Fruit fly (Drosophila melanogaster) whole organism, embryonic: Measurements from ENCODE around the gene crq.

Source experiments
- B-H1 ChIP-seq: fragments of 200-800 bp; sonication (Bioruptor generic); IDR thresholded peaks from 3 replicates; pipeline ENCODE4 v1.3.6; 2022; ENCODE audit warnings: missing biosample characterization, missing genetic modification characterization
- Bdp1 ChIP-seq: fragments of 200-800 bp; sonication (Bioruptor generic); optimal IDR thresholded peaks from 3 replicates; lab custom pipeline; 2016; ENCODE audit warnings: missing biosample characterization, missing genetic modification characterization
- CG1024 ChIP-seq: fragments of 200-800 bp; sonication (Bioruptor generic); IDR thresholded peaks from 2 replicates; pipeline ENCODE4 v1.3.6; 2022; ENCODE audit warnings: missing biosample characterization, missing genetic modification characterization
- CG12942 ChIP-seq: fragments of 200-800 bp; sonication (Bioruptor generic); optimal IDR thresholded peaks from 3 replicates; lab custom pipeline; 2016; ENCODE audit warnings: missing biosample characterization, missing genetic modification characterization
- CG15601 ChIP-seq: fragments of 200-800 bp; sonication (Bioruptor generic); optimal IDR thresholded peaks from 3 replicates; lab custom pipeline; 2019; ENCODE audit warnings: missing biosample characterization, mild to moderate bottlenecking, missing genetic modification characterization, moderate library complexity
- CG1832 ChIP-seq: fragments of 200-800 bp; sonication (Bioruptor generic); optimal IDR thresholded peaks from 2 replicates; lab custom pipeline; 2017; ENCODE audit warnings: missing biosample characterization, mild to moderate bottlenecking, missing genetic modification characterization, inconsistent platforms
- CG18619 ChIP-seq: fragments of 200-800 bp; sonication (Bioruptor generic); optimal IDR thresholded peaks from 3 replicates; lab custom pipeline; 2017; ENCODE audit warnings: missing biosample characterization, mild to moderate bottlenecking, missing genetic modification characterization
- CG2875 ChIP-seq: fragments of 200-800 bp; sonication (Bioruptor generic); optimal IDR thresholded peaks from 2 replicates; lab custom pipeline; 2017; ENCODE audit warnings: missing biosample characterization, mild to moderate bottlenecking, missing genetic modification characterization, missing genetic modification reagents
- CG32767 ChIP-seq: fragments of 200-800 bp; sonication (Bioruptor generic); IDR thresholded peaks from 2 replicates; pipeline ENCODE4 v1.3.6; 2022; ENCODE audit warnings: missing biosample characterization, missing genetic modification characterization
- CG32772 ChIP-seq: fragments of 200-800 bp; sonication (Bioruptor generic); IDR thresholded peaks from 2 replicates; pipeline ENCODE4 v1.3.6; 2022; ENCODE audit warnings: missing biosample characterization, missing genetic modification characterization
- CG34422 ChIP-seq: fragments of 200-800 bp; sonication (Bioruptor generic); IDR thresholded peaks from 3 replicates; pipeline ENCODE4 v1.3.6; 2022; ENCODE audit warnings: missing biosample characterization, missing genetic modification characterization
- CG4360 ChIP-seq: fragments of 200-800 bp; sonication (Bioruptor generic); IDR thresholded peaks from 2 replicates; pipeline ENCODE4 v1.3.6; 2022; ENCODE audit warnings: missing biosample characterization, missing genetic modification characterization
- CG43689 ChIP-seq: fragments of 200-800 bp; sonication (Bioruptor generic); IDR thresholded peaks from 2 replicates; pipeline ENCODE4 v1.3.6; 2022; ENCODE audit warnings: missing biosample characterization, missing genetic modification characterization
- CG7839 ChIP-seq: fragments of 200-800 bp; sonication (Bioruptor generic); optimal IDR thresholded peaks from 3 replicates; lab custom pipeline; 2018; ENCODE audit warnings: missing biosample characterization, mild to moderate bottlenecking, missing genetic modification characterization, moderate library complexity
- CG8924 ChIP-seq: fragments of 200-800 bp; optimal IDR thresholded peaks from 3 replicates; lab custom pipeline; 2019; ENCODE audit warnings: missing biosample characterization, mild to moderate bottlenecking, missing genetic modification characterization, moderate library complexity
- CG8944 ChIP-seq: fragments of 200-800 bp; sonication (Bioruptor generic); optimal IDR thresholded peaks from 3 replicates; lab custom pipeline; 2016; ENCODE audit warnings: missing biosample characterization, missing genetic modification characterization
- CG9437 ChIP-seq: fragments of 200-800 bp; sonication (Bioruptor generic); optimal IDR thresholded peaks from 2 replicates; lab custom pipeline; 2018; ENCODE audit warnings: missing biosample characterization, mild to moderate bottlenecking, missing genetic modification characterization
- CG9609 ChIP-seq: fragments of 200-800 bp; sonication (Bioruptor generic); optimal IDR thresholded peaks from 3 replicates; lab custom pipeline; 2016; ENCODE audit warnings: missing biosample characterization, missing genetic modification characterization
- CG9817 ChIP-seq: fragments of 200-800 bp; sonication (Bioruptor generic); optimal IDR thresholded peaks from 2 replicates; lab custom pipeline; 2018; ENCODE audit warnings: missing biosample characterization, mild to moderate bottlenecking, missing genetic modification characterization, moderate library complexity
- CTCF ChIP-seq: fragments of 200-800 bp; sonication (Bioruptor generic); optimal IDR thresholded peaks from 2 replicates; lab custom pipeline; 2017; ENCODE audit warnings: missing biosample characterization, mild to moderate bottlenecking, missing genetic modification characterization, moderate library complexity
- ERR ChIP-seq: fragments of 200-800 bp; sonication (Bioruptor generic); optimal IDR thresholded peaks from 2 replicates; lab custom pipeline; 2016; ENCODE audit warnings: missing biosample characterization, missing genetic modification characterization
- Eip74EF ChIP-seq, 2 experiments: fragments of 200-800 bp in 1 of 2; fragments of >200 bp in 1 of 2; sonication (Bioruptor generic) in 1 of 2; optimal IDR thresholded peaks; 2 replicates each; lab custom pipeline; 2017 to 2019; ENCODE audit warnings: missing biosample characterization in 2 of 2, missing genetic modification characterization in 2 of 2, mild to moderate bottlenecking in 1 of 2, moderate library complexity in 1 of 2
- Ets65A ChIP-seq: fragments of 200-800 bp; sonication (Bioruptor generic); peaks from one replicate; lab custom pipeline; 2016; ENCODE audit warnings: missing biosample characterization, missing genetic modification characterization
- H15 ChIP-seq: fragments of 200-800 bp; sonication (Bioruptor generic); IDR thresholded peaks from 3 replicates; pipeline ENCODE4 v1.3.6; 2022; ENCODE audit warnings: missing biosample characterization, missing genetic modification characterization
- Hey ChIP-seq: fragments of 200-800 bp; sonication (Bioruptor generic); optimal IDR thresholded peaks from 3 replicates; lab custom pipeline; 2018; ENCODE audit warnings: missing biosample characterization, mild to moderate bottlenecking, missing genetic modification characterization
- Jarid2 ChIP-seq: fragments of 200-800 bp; sonication (Bioruptor generic); optimal IDR thresholded peaks from 3 replicates; lab custom pipeline; 2017; ENCODE audit warnings: mild to moderate bottlenecking, missing biosample characterization, missing genetic modification reagents, missing genetic modification characterization
- MESR4 ChIP-seq: fragments of 200-800 bp; sonication (Bioruptor generic); optimal IDR thresholded peaks from 2 replicates; lab custom pipeline; 2018; ENCODE audit warnings: missing biosample characterization, mild to moderate bottlenecking, missing genetic modification characterization, moderate library complexity
- Neu2 ChIP-seq: fragments of 200-800 bp; sonication (Bioruptor generic); optimal IDR thresholded peaks from 3 replicates; lab custom pipeline; 2016; ENCODE audit warnings: missing biosample characterization, missing genetic modification characterization, borderline replicate concordance
- Ptx1 ChIP-seq: fragments of 200-800 bp; sonication (Bioruptor generic); IDR thresholded peaks from 2 replicates; pipeline ENCODE4 v1.3.6; 2022; ENCODE audit warnings: missing biosample characterization, missing genetic modification characterization
- Sin3A ChIP-seq: fragments of >200 bp; optimal IDR thresholded peaks from 2 replicates; lab custom pipeline; 2018
- Sox100B ChIP-seq: fragments of 200-800 bp; sonication (Bioruptor generic); optimal IDR thresholded peaks from 3 replicates; lab custom pipeline; 2018; ENCODE audit warnings: missing biosample characterization, mild to moderate bottlenecking, missing genetic modification characterization
- ac ChIP-seq: fragments of 200-800 bp; sonication (Bioruptor generic); optimal IDR thresholded peaks from 3 replicates; lab custom pipeline; 2017; ENCODE audit warnings: missing biosample characterization, mild to moderate bottlenecking, missing genetic modification characterization
- ap ChIP-seq: fragments of 200-800 bp; sonication (Bioruptor generic); IDR thresholded peaks from 2 replicates; pipeline ENCODE4 v1.3.6; 2022; ENCODE audit warnings: missing biosample characterization, missing genetic modification characterization
- az2 ChIP-seq: fragments of 200-800 bp; sonication (Bioruptor generic); optimal IDR thresholded peaks from 3 replicates; lab custom pipeline; 2016; ENCODE audit warnings: missing biosample characterization, missing genetic modification characterization
- dmrt11E ChIP-seq: fragments of 200-800 bp; sonication (Bioruptor generic); optimal IDR thresholded peaks from 3 replicates; lab custom pipeline; 2018; ENCODE audit warnings: missing biosample characterization, mild to moderate bottlenecking, missing genetic modification characterization, moderate library complexity
- jigr1 ChIP-seq: fragments of 200-800 bp; sonication (Bioruptor generic); IDR thresholded peaks from 3 replicates; pipeline ENCODE4 v1.3.6; 2022; ENCODE audit warnings: missing biosample characterization, missing genetic modification characterization
- lab ChIP-seq: fragments of 200-800 bp; sonication (Bioruptor generic); optimal IDR thresholded peaks from 3 replicates; lab custom pipeline; 2017; ENCODE audit warnings: missing biosample characterization, missing genetic modification characterization, mild to moderate bottlenecking, moderate library complexity, missing genetic modification reagents
- lbe ChIP-seq: fragments of 200-800 bp; sonication (Bioruptor generic); optimal IDR thresholded peaks from 2 replicates; lab custom pipeline; 2016; ENCODE audit warnings: missing biosample characterization, mild to moderate bottlenecking, missing genetic modification characterization
- mam ChIP-seq: fragments of 200-800 bp; sonication (Bioruptor generic); optimal IDR thresholded peaks from 3 replicates; lab custom pipeline; 2016; ENCODE audit warnings: missing biosample characterization, missing genetic modification characterization
- pum ChIP-seq: fragments of 200-800 bp; sonication (Bioruptor generic); optimal IDR thresholded peaks from 2 replicates; lab custom pipeline; 2016; ENCODE audit warnings: missing biosample characterization, missing genetic modification characterization
- ranshi ChIP-seq: fragments of 200-800 bp; sonication (Bioruptor generic); IDR thresholded peaks from 2 replicates; pipeline ENCODE4 v1.3.6; 2022; ENCODE audit warnings: missing biosample characterization, missing genetic modification characterization
- sens-2 ChIP-seq: fragments of 200-800 bp; sonication (Bioruptor generic); IDR thresholded peaks from 2 replicates; pipeline ENCODE4 v1.3.6; 2022; ENCODE audit warnings: missing biosample characterization, missing genetic modification characterization
- sisA ChIP-seq: fragments of 200-800 bp; sonication (Bioruptor generic); IDR thresholded peaks from 2 replicates; pipeline ENCODE4 v1.3.6; 2022; ENCODE audit warnings: missing biosample characterization, missing genetic modification characterization
- slou ChIP-seq: fragments of 200-800 bp; sonication (Bioruptor generic); optimal IDR thresholded peaks from 3 replicates; lab custom pipeline; 2016; ENCODE audit warnings: missing biosample characterization, missing genetic modification characterization
- slp2 ChIP-seq: fragments of 200-800 bp; sonication (Bioruptor generic); optimal IDR thresholded peaks from 2 replicates; lab custom pipeline; 2016; ENCODE audit warnings: missing biosample characterization, missing genetic modification characterization
- so ChIP-seq: fragments of 200-800 bp; sonication (Bioruptor generic); IDR thresholded peaks from 3 replicates; pipeline ENCODE4 v1.3.6; 2022; ENCODE audit warnings: missing biosample characterization, missing genetic modification characterization
- tll ChIP-seq, 2 experiments: fragments of 200-800 bp in 1 of 2; fragments of >200 bp in 1 of 2; sonication (Bioruptor generic) in 1 of 2; optimal IDR thresholded peaks; 2 replicates each; lab custom pipeline; 2017 to 2019; ENCODE audit warnings: missing biosample characterization in 2 of 2, missing genetic modification characterization in 2 of 2, mild to moderate bottlenecking in 1 of 2, moderate library complexity in 1 of 2
- ttk ChIP-seq: fragments of 200-800 bp; sonication (Bioruptor generic); IDR thresholded peaks from 2 replicates; pipeline ENCODE4 v2.1.2; 2022; ENCODE audit warnings: missing biosample characterization, missing genetic modification characterization
- unpg ChIP-seq: fragments of 200-800 bp; sonication (Bioruptor generic); optimal IDR thresholded peaks from 3 replicates; lab custom pipeline; 2018; ENCODE audit warnings: missing biosample characterization, mild to moderate bottlenecking, missing genetic modification characterization, moderate library complexity
- usp ChIP-seq: fragments of >200 bp; optimal IDR thresholded peaks from 2 replicates; lab custom pipeline; 2017; ENCODE audit warnings: missing biosample characterization, missing genetic modification characterization
- vvl ChIP-seq: fragments of 200-800 bp; sonication (Bioruptor generic); IDR thresholded peaks from 2 replicates; pipeline ENCODE4 v1.3.6; 2022; ENCODE audit warnings: missing biosample characterization, missing genetic modification characterization

crq gene

DNA sequence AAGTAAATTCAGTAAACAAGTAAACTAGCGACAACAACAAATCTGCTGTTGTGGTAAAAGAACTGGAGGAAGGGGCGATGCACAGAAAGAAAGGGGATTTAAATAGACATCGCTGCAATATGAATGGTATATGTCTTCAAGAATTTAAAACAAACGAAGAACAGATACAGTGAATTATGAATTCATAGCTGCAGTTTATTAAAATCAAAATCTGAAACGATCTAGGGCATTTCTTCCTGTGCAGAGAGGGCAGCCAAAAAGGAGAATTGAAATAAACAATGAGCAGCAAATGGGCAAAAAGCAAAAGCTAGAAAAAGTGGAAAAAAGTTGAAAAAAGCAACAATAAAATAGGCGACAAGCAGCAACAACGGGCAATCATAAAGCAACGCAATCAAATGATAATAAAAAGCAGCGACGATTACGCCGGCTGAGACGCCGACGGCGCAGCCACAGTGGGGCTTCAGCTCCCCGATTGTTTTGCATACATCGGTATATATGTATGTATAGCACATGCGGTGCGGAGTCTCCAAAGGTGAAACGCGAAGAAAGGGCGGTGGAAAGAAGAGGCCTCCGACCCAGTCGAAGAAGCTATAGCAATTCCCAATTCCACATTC lies 16.0 kb upstream of the crq start (continued):
- peak; percentile 54 for TF ChIP-seq slou
- TF ChIP-seq Neu2 (GFP tag; lab: Kevin White, UChicago), result no peak
- TF ChIP-seq ap (GFP tag; lab: Robert Waterston, UW), result peak; percentile 73
- TF ChIP-seq so, result peak; percentile 76; the same call in 2 of the 3 replicates
- TF ChIP-seq CG4360 (GFP tag; lab: Robert Waterston, UW), result 0 out of 2 replicates have a peak, but pooled peaks have one; percentile 23
- peak; percentile 87 for TF ChIP-seq lab (GFP tag; lab: Kevin White, UChicago)
- TF ChIP-seq CG32767 (GFP tag; lab: Robert Waterston, UW), result peak; percentile 29; the same call in 1 of the 2 replicates
- TF ChIP-seq usp (GFP tag; lab: Kevin White, UChicago), result no peak
- peak; percentile 82 for TF ChIP-seq CG7839
- TF ChIP-seq Bdp1, result peak; percentile 59
- TF ChIP-seq Sin3A (lab: Kevin White, UChicago), result no peak
- TF ChIP-seq ac (GFP tag; lab: Kevin White, UChicago), result no peak
- peak; percentile 57; the same call in 1 of the 3 replicates for TF ChIP-seq jigr1 (GFP tag; lab: Robert Waterston, UW)
- peak; percentile 81 for TF ChIP-seq CG32772 (GFP tag; lab: Robert Waterston, UW)
- TF ChIP-seq CTCF (GFP tag; lab: Kevin White, UChicago), result peak; percentile 11
- TF ChIP-seq unpg (GFP tag; lab: Kevin White, UChicago), result peak; percentile 83
- peak; percentile 66 for TF ChIP-seq CG15601 (tag; lab: Kevin White, UChicago)
- peak; percentile 76 for TF ChIP-seq CG2875 (GFP tag; lab: Kevin White, UChicago)
- TF ChIP-seq CG18619 (GFP tag; lab: Kevin White, UChicago), result peak; percentile 68
- no peak for TF ChIP-seq CG9817 (tag; lab: Kevin White, UChicago)
- no peak for TF ChIP-seq dmrt11E
- peak; percentile 37 for TF ChIP-seq Jarid2 (GFP tag; lab: Kevin White, UChicago)
- peak; percentile 64 for TF ChIP-seq pum (GFP tag; lab: Kevin White, UChicago)
- TF ChIP-seq Eip74EF (GFP tag; optimal IDR thresholded peaks at IDR 0.05; lab: Kevin White, UChicago), result peak in 1 of 2 experiments; percentile 65
- peak; percentile 66; the same call in 2 of the 3 replicates for TF ChIP-seq B-H1
- TF ChIP-seq tll (GFP tag; optimal IDR thresholded peaks at IDR 0.05; lab: Kevin White, UChicago), result no peak
- TF ChIP-seq CG8944 (GFP tag; lab: Kevin White, UChicago), result peak; percentile 58
- TF ChIP-seq H15 (GFP tag; lab: Robert Waterston, UW), result peak; percentile 54; the same call in 1 of the 3 replicates
- peak; percentile 80 for TF ChIP-seq CG8924 (tag; lab: Kevin White, UChicago)
- TF ChIP-seq sens-2 (GFP tag; lab: Robert Waterston, UW), result peak; percentile 65; the same call in 1 of the 2 replicates
- peak; percentile 64 for TF ChIP-seq CG9609 (GFP tag; lab: Kevin White, UChicago)
- peak; percentile 77 for TF ChIP-seq mam (GFP tag; lab: Kevin White, UChicago)
- TF ChIP-seq Sox100B (GFP tag; lab: Kevin White, UChicago), result peak; percentile 72
- TF ChIP-seq CG34422, result peak; percentile 59; the same call in 1 of the 3 replicates
- TF ChIP-seq Hey (tag; lab: Kevin White, UChicago), result no peak
- peak; percentile 58 for TF ChIP-seq CG9437
- peak; percentile 65 for TF ChIP-seq slp2 (GFP tag; lab: Kevin White, UChicago)
- no peak for TF ChIP-seq MESR4 (GFP tag; lab: Kevin White, UChicago)
- TF ChIP-seq lbe (GFP tag; lab: Kevin White, UChicago), result no peak
- peak; percentile 81 for TF ChIP-seq ranshi (GFP tag; lab: Robert Waterston, UW)
- TF ChIP-seq Ptx1 (GFP tag; lab: Robert Waterston, UW), result peak; percentile 84
- TF ChIP-seq CG1024, result no peak
- TF ChIP-seq vvl, result peak; percentile 87
- TF ChIP-seq CG1832 (GFP tag; lab: Kevin White, UChicago), result no peak
- peak; percentile 69 for TF ChIP-seq CG12942
- peak; percentile 75 for TF ChIP-seq CG43689 (GFP tag; lab: Robert Waterston, UW)
- peak; percentile 95 for TF ChIP-seq Ets65A (GFP tag; lab: Kevin White, UChicago)
- peak; percentile 49 for TF ChIP-seq ERR
- peak; percentile 78 for TF ChIP-seq ttk (GFP tag; lab: Robert Waterston, UW)
- peak; percentile 87 for TF ChIP-seq sisA (GFP tag; lab: Robert Waterston, UW)
- peak; percentile 71 for TF ChIP-seq az2 (GFP tag; lab: Kevin White, UChicago)
